Fruit fly (Drosophila melanogaster): ENCODE data around the gene Gart.

- TF ChIP-seq Myc (optimal IDR thresholded peaks at IDR 0.05) (no peak), brk (GFP tag; optimal IDR thresholded peaks at IDR 0.05) (no peak), fru (GFP tag; optimal IDR thresholded peaks at IDR 0.05) (no peak)
Measured at dm6 chr2L:6998736-6999135, 25.0 kb downstream of the Gart start.
